Worm (Caenorhabditis elegans) whole organism, young adult: Measurements from ENCODE around the gene ugt-60.
A peak's percentile ranks its signal among the peaks of the same experiment; 100 is the strongest.

ENCODE experiments used
- B0336.3 ChIP-seq: fragments of 200-800 bp; sonication (Bioruptor generic); IDR thresholded peaks from 2 replicates; pipeline ENCODE4 v1.3.6; 2022; ENCODE audit warnings: missing genetic modification characterization, missing compliant biosample characterization
- D2030.7 ChIP-seq: fragments of 200-800 bp; sonication (Bioruptor generic); IDR thresholded peaks from 2 replicates; pipeline ENCODE4 v1.3.6; 2022; ENCODE audit warnings: missing genetic modification reagents, missing genetic modification characterization, missing compliant biosample characterization
- F22D6.2 ChIP-seq: sonication (generic microtip); optimal IDR thresholded peaks from 2 replicates; lab custom pipeline; 2016; ENCODE audit warnings: mild to moderate bottlenecking, missing genetic modification characterization, missing compliant biosample characterization
- F33H1.4 ChIP-seq: fragments of 200-800 bp; sonication (Bioruptor generic); IDR thresholded peaks from 2 replicates; pipeline ENCODE4 v1.3.6; 2022; ENCODE audit warnings: missing genetic modification reagents, missing genetic modification characterization, missing compliant biosample characterization
- F55B11.4 ChIP-seq: sonication (generic microtip); optimal IDR thresholded peaks from 2 replicates; lab custom pipeline; 2016; ENCODE audit warnings: missing compliant biosample characterization, missing genetic modification characterization, borderline replicate concordance; ENCODE audit not compliant: insufficient read depth
- F57C9.4 ChIP-seq: sonication (generic microtip); optimal IDR thresholded peaks from 2 replicates; lab custom pipeline; 2017; ENCODE audit warnings: mild to moderate bottlenecking, missing genetic modification characterization, missing compliant biosample characterization
- K11D2.4 ChIP-seq: fragments of 200-800 bp; sonication (Bioruptor generic); IDR thresholded peaks from 2 replicates; pipeline ENCODE4 v1.3.6; 2022; ENCODE audit warnings: missing genetic modification reagents, missing genetic modification characterization, missing compliant biosample characterization
- K12H6.12 ChIP-seq: fragments of 200-800 bp; sonication (Bioruptor generic); optimal IDR thresholded peaks from 2 replicates; lab custom pipeline; 2018; ENCODE audit warnings: mild to moderate bottlenecking, missing genetic modification characterization, missing compliant biosample characterization
- T07F8.4 ChIP-seq: sonication (generic microtip); optimal IDR thresholded peaks from 2 replicates; lab custom pipeline; 2016; ENCODE audit warnings: mild to moderate bottlenecking, missing genetic modification characterization, moderate library complexity, missing compliant biosample characterization
- T26A5.8 ChIP-seq: sonication (generic microtip); optimal IDR thresholded peaks from 2 replicates; lab custom pipeline; 2016; ENCODE audit warnings: missing genetic modification characterization, missing compliant biosample characterization
- Y53G8AR.9 ChIP-seq: fragments of 200-800 bp; sonication (Bioruptor generic); conservative IDR thresholded peaks from 2 replicates; pipeline ENCODE4 v1.3.6; 2022; ENCODE audit warnings: missing genetic modification reagents, missing genetic modification characterization, missing compliant biosample characterization
- ZK185.1 ChIP-seq: sonication (generic microtip); optimal IDR thresholded peaks from 2 replicates; lab custom pipeline; 2016; ENCODE audit warnings: mild to moderate bottlenecking, missing genetic modification characterization, missing compliant biosample characterization; ENCODE audit not compliant: poor library complexity, severe bottlenecking
- ama-1 ChIP-seq, 3 experiments: fragments of 150-350 bp in 1 of 3; sonication (generic microtip) in 2 of 3; optimal IDR thresholded peaks; 2 replicates each; lab custom pipeline; 2014 to 2018; ENCODE audit warnings: missing biosample characterization in 2 of 3, missing genetic modification characterization in 2 of 3, missing genetic modification reagents in 2 of 3
- attf-5 ChIP-seq: fragments of 200-800 bp; sonication (Bioruptor generic); optimal IDR thresholded peaks from 2 replicates; lab custom pipeline; 2018; ENCODE audit warnings: mild to moderate bottlenecking, missing genetic modification characterization, missing compliant biosample characterization
- cebp-1 ChIP-seq, 2 experiments: fragments of 200-800 bp in 1 of 2; sonication (Bioruptor generic) in 1 of 2; sonication (generic microtip) in 1 of 2; IDR thresholded peaks in 1 of 2; optimal IDR thresholded peaks in 1 of 2; 2 replicates each; pipeline versions ENCODE4 v1.3.6 to Lab custom; 2017 to 2022; ENCODE audit warnings: missing compliant biosample characterization in 2 of 2, missing genetic modification characterization in 2 of 2, mild to moderate bottlenecking in 1 of 2, missing genetic modification reagents in 1 of 2, moderate library complexity in 1 of 2
- ceh-27 ChIP-seq: fragments of 200-800 bp; sonication (Bioruptor generic); optimal IDR thresholded peaks from 2 replicates; lab custom pipeline; 2018; ENCODE audit warnings: mild to moderate bottlenecking, missing genetic modification characterization, moderate library complexity, missing compliant biosample characterization
- ceh-40 ChIP-seq: fragments of 200-800 bp; sonication (Bioruptor generic); IDR thresholded peaks from 2 replicates; pipeline ENCODE4 v1.3.6; 2022; ENCODE audit warnings: missing genetic modification characterization, missing compliant biosample characterization
- ceh-91 ChIP-seq: fragments of 200-800 bp; sonication (Bioruptor generic); IDR thresholded peaks from 2 replicates; pipeline ENCODE4 v1.3.6; 2022; ENCODE audit warnings: missing genetic modification reagents, missing genetic modification characterization, missing compliant biosample characterization
- die-1 ChIP-seq: sonication (generic microtip); optimal IDR thresholded peaks from 2 replicates; lab custom pipeline; 2016; ENCODE audit warnings: missing genotype, mild to moderate bottlenecking, missing genetic modification characterization, missing compliant biosample characterization
- dox-1 ChIP-seq: fragments of 200-800 bp; sonication (Bioruptor generic); IDR thresholded peaks from 2 replicates; pipeline ENCODE4 v1.3.6; 2022; ENCODE audit warnings: missing genetic modification reagents, missing genetic modification characterization, missing compliant biosample characterization
- ekl-4 ChIP-seq: fragments of 200-800 bp; sonication (Bioruptor generic); IDR thresholded peaks from 2 replicates; pipeline ENCODE4 v1.3.6; 2022; ENCODE audit warnings: missing genetic modification reagents, missing genetic modification characterization, missing compliant biosample characterization
- ets-4 ChIP-seq: fragments of 200-800 bp; sonication (Bioruptor generic); optimal IDR thresholded peaks from 2 replicates; lab custom pipeline; 2018; ENCODE audit warnings: mild to moderate bottlenecking, missing genetic modification characterization, missing compliant biosample characterization
- gei-17 ChIP-seq: fragments of 200-800 bp; sonication (Bioruptor generic); optimal IDR thresholded peaks from 2 replicates; lab custom pipeline; 2018; ENCODE audit warnings: mild to moderate bottlenecking, missing genetic modification characterization, missing compliant biosample characterization
- him-1 ChIP-seq: sonication (generic microtip); optimal IDR thresholded peaks from 2 replicates; lab custom pipeline; 2016; ENCODE audit warnings: missing genotype, missing genetic modification reagents, missing genetic modification characterization, missing compliant biosample characterization
- hmg-1.2 ChIP-seq: fragments of 200-800 bp; sonication (Bioruptor generic); IDR thresholded peaks from 2 replicates; pipeline ENCODE4 v1.3.6; 2022; ENCODE audit warnings: missing genetic modification reagents, missing genetic modification characterization, missing compliant biosample characterization
- let-607 ChIP-seq, 2 experiments: fragments of 200-800 bp in 1 of 2; sonication (Bioruptor generic) in 1 of 2; sonication (generic microtip) in 1 of 2; optimal IDR thresholded peaks; 2 replicates each; lab custom pipeline; 2016 to 2018; ENCODE audit warnings: mild to moderate bottlenecking in 2 of 2, missing compliant biosample characterization in 2 of 2, missing genetic modification characterization in 2 of 2, moderate library complexity in 2 of 2, missing genotype in 1 of 2
- lin-40 ChIP-seq: sonication (generic microtip); optimal IDR thresholded peaks from 2 replicates; lab custom pipeline; 2016; ENCODE audit warnings: missing genetic modification characterization, mild to moderate bottlenecking, missing compliant biosample characterization, missing genotype, missing genetic modification reagents
- madf-3 ChIP-seq: fragments of 200-800 bp; sonication (Bioruptor generic); IDR thresholded peaks from 2 replicates; pipeline ENCODE4 v1.3.6; 2022; ENCODE audit warnings: missing genetic modification reagents, missing genetic modification characterization, missing compliant biosample characterization
- mcd-1 ChIP-seq: fragments of 200-800 bp; sonication (Bioruptor generic); IDR thresholded peaks from 2 replicates; pipeline ENCODE4 v1.3.6; 2022; ENCODE audit warnings: missing genetic modification reagents, missing genetic modification characterization, missing compliant biosample characterization
- nfyb-1 ChIP-seq: fragments of 200-800 bp; sonication (Bioruptor generic); IDR thresholded peaks from 2 replicates; pipeline ENCODE4 v1.3.6; 2022; ENCODE audit warnings: missing genetic modification reagents, missing genetic modification characterization, missing compliant biosample characterization
- nhr-80 ChIP-seq: sonication (generic microtip); optimal IDR thresholded peaks from 2 replicates; lab custom pipeline; 2016; ENCODE audit warnings: missing genetic modification characterization, missing compliant biosample characterization
- nhr-90 ChIP-seq: sonication (generic microtip); optimal IDR thresholded peaks from 2 replicates; lab custom pipeline; 2016; ENCODE audit warnings: missing genotype, mild to moderate bottlenecking, missing genetic modification characterization, missing compliant biosample characterization
- snpc-4 ChIP-seq, 5 experiments: fragments of 150-350 bp in 1 of 5; sonication (generic microtip) in 4 of 5; optimal IDR thresholded peaks; 2 replicates each; lab custom pipeline; 2014 to 2018; ENCODE audit warnings: missing genetic modification characterization in 5 of 5, missing biosample characterization in 3 of 5, antibody characterized with exemption in 2 of 5, mild to moderate bottlenecking in 2 of 5, missing compliant biosample characterization in 2 of 5, missing genotype in 2 of 5, moderate library complexity in 2 of 5, missing genetic modification reagents in 1 of 5
- tlf-1 ChIP-seq: fragments of 200-800 bp; sonication (Bioruptor generic); optimal IDR thresholded peaks from 2 replicates; lab custom pipeline; 2018; ENCODE audit warnings: mild to moderate bottlenecking, missing genetic modification characterization, missing compliant biosample characterization
- unc-130 ChIP-seq: sonication (generic microtip); optimal IDR thresholded peaks from 2 replicates; lab custom pipeline; 2016; ENCODE audit warnings: missing genetic modification reagents, missing genetic modification characterization, missing compliant biosample characterization
- zfh-2 ChIP-seq: fragments of 200-800 bp; sonication (Bioruptor generic); conservative IDR thresholded peaks from 2 replicates; pipeline ENCODE4 v1.3.6; 2022; ENCODE audit warnings: missing genetic modification reagents, missing genetic modification characterization, missing compliant biosample characterization
- ztf-22 ChIP-seq: fragments of 200-800 bp; sonication (Bioruptor generic); optimal IDR thresholded peaks from 2 replicates; lab custom pipeline; 2018; ENCODE audit warnings: mild to moderate bottlenecking, missing genetic modification characterization, moderate library complexity, missing compliant biosample characterization
- ztf-25 ChIP-seq: fragments of 200-800 bp; sonication (Bioruptor generic); IDR thresholded peaks from 2 replicates; pipeline ENCODE4 v1.3.6; 2022; ENCODE audit warnings: missing genetic modification reagents, missing genetic modification characterization, missing compliant biosample characterization

ugt-60 gene

DNA sequence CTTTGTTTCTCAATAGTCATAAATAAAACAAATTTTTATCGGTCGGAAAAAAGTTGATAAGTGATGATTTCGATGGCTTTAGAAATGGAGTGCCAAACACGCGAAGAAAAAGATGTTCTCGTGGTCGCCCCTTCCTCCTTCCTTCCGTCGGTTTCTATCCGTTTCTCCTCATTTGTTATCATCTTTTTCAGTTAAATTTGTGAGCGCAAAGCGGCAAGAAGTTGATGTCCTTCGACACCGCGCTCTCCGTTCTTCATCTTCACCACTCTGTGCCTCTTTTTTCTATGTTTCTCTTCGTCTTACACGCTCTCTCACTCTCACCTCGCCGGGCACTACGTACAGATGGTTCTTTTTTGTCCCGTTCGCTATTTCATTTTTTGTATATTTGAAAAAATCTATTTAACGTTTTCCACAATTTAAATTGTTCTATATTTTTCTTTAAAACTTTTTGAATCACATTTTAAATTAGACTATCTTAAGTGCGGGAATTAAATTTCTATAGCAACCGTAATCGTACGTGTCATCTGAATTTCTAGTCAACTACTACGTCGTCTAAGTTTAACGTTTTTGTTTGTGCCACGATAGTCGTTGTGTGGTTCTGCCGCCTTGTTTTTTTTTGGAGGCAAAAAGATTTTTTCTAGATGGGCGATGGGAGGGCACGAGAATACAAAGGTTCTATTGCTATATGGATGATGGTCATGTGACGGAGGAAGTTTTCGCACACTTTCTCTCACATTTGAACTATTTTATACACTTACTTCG is 20.0 kb upstream of the ugt-60 start:
- no peak for TF ChIP-seq cebp-1 (GFP tag; IDR thresholded peaks at IDR 0.05; lab: Robert Waterston, UW)
- peak; percentile 1 for TF ChIP-seq cebp-1 (tag; optimal IDR thresholded peaks at IDR 0.05; lab: Kevin White, UChicago)
- peak; percentile 2 for TF ChIP-seq K12H6.12 (tag; lab: Kevin White, UChicago)
- no peak for TF ChIP-seq F55B11.4
- no peak for TF ChIP-seq T07F8.4 (tag; lab: Kevin White, UChicago)
- no peak for TF ChIP-seq F33H1.4 (GFP tag; lab: Robert Waterston, UW)
- TF ChIP-seq zfh-2, result 0 out of 2 replicates have a peak, but pooled peaks have one; percentile 27
- TF ChIP-seq nhr-80, result peak; percentile 32
- no peak for TF ChIP-seq D2030.7 (GFP tag; lab: Robert Waterston, UW)
- TF ChIP-seq him-1 (tag; lab: Kevin White, UChicago), result no peak
- TF ChIP-seq ztf-22 (GFP tag; lab: Kevin White, UChicago), result no peak
- peak; percentile 53; the same call in 1 of the 2 replicates for TF ChIP-seq hmg-1.2 (GFP tag; lab: Robert Waterston, UW)

DNA sequence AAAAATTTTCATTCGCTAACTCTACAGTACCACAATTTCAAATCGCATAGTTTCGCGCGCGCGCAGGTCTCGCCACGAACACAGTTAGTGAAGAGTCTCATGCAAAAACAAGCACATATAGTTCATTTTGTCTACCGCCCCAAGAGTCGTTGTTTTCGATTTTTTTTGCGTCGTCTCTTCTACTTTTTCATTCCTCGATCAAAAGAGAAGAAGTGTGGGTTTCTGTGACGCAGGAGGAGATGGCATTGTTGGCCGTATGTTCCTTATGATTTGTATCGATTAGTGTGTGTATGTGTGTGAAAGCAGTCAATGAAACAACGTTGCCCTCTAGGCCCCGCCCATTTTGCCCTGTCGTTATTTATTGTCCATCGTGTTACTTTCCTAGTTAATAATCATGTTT is 19.0 kb upstream of the ugt-60 start:
- TF ChIP-seq nhr-80 (no peak), mcd-1 (no peak), madf-3 (GFP tag; lab: Robert Waterston, UW) (no peak), nfyb-1 (GFP tag; lab: Robert Waterston, UW) (no peak), ztf-25 (no peak), ekl-4 (GFP tag; lab: Robert Waterston, UW) (no peak), dox-1 (GFP tag; lab: Robert Waterston, UW) (no peak), gei-17 (no peak), die-1 (tag; lab: Kevin White, UChicago) (no peak)

DNA sequence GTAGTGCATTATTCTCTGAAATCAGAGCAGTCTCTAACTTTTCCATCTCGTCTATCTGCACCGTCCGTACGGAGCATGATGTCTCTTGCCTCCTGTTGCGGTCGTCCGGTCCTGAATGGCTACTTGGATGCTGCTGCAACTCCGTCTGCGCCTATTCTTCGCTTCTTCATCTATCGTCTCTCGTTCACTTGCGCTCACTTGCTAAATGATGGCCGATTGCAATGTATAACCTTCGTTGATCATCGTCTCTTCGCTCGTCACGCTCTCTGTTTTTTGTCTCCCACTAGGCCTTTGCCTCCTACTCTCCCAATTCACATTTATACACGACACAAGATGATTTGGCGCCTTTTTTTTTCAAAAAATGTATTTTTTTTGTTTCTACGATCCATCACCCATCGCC is 18.5 kb upstream of the ugt-60 start:
- TF ChIP-seq ets-4, result peak; percentile 4
- TF ChIP-seq K12H6.12 (tag; lab: Kevin White, UChicago), result peak; percentile 12
- 0 out of 2 replicates have a peak, but pooled peaks have one; percentile 16 for TF ChIP-seq ekl-4 (GFP tag; lab: Robert Waterston, UW)
- no peak for TF ChIP-seq cebp-1 (GFP tag; IDR thresholded peaks at IDR 0.05; lab: Robert Waterston, UW)
- peak; percentile 58 for TF ChIP-seq cebp-1 (tag; optimal IDR thresholded peaks at IDR 0.05; lab: Kevin White, UChicago)
- 0 out of 2 replicates have a peak, but pooled peaks have one; percentile 38 for TF ChIP-seq mcd-1
- TF ChIP-seq F57C9.4, result no peak
- no peak for TF ChIP-seq snpc-4 (GFP tag; optimal IDR thresholded peaks at IDR 0.05; lab: Kevin White, UChicago)
- TF ChIP-seq snpc-4 (tag; optimal IDR thresholded peaks at IDR 0.05; lab: Kevin White, UChicago), result peak in 2 of 4 experiments; percentile 28 to 56
- no peak for TF ChIP-seq nhr-90 (tag; lab: Kevin White, UChicago)
- peak; percentile 38 for TF ChIP-seq attf-5
- no peak for TF ChIP-seq T26A5.8 (tag; lab: Kevin White, UChicago)
- TF ChIP-seq hmg-1.2 (GFP tag; lab: Robert Waterston, UW), result peak; percentile 56; the same call in 1 of the 2 replicates
- peak; percentile 5 for TF ChIP-seq ceh-27
- TF ChIP-seq Y53G8AR.9, result 0 out of 2 replicates have a peak, but pooled peaks have one; percentile 35
- peak; percentile 42; the same call in 1 of the 2 replicates for TF ChIP-seq B0336.3 (GFP tag; lab: Robert Waterston, UW)
- TF ChIP-seq let-607 (tag; optimal IDR thresholded peaks at IDR 0.05; lab: Kevin White, UChicago), result no peak
- no peak for TF ChIP-seq ceh-91
- peak; percentile 26 for TF ChIP-seq lin-40
- no peak for TF ChIP-seq ceh-40 (GFP tag; lab: Robert Waterston, UW)
- 0 out of 2 replicates have a peak, but pooled peaks have one; percentile 10 for TF ChIP-seq K11D2.4 (GFP tag; lab: Robert Waterston, UW)
- TF ChIP-seq F22D6.2 (tag; lab: Kevin White, UChicago), result no peak
- TF ChIP-seq ama-1 (optimal IDR thresholded peaks at IDR 0.05; lab: Kevin White, UChicago), result no peak
- TF ChIP-seq ama-1 (GFP tag; optimal IDR thresholded peaks at IDR 0.05; lab: Kevin White, UChicago), result no peak
- TF ChIP-seq ZK185.1, result no peak
- peak; percentile 97 for TF ChIP-seq nhr-80
- no peak for TF ChIP-seq unc-130 (GFP tag; lab: Kevin White, UChicago)
- no peak for TF ChIP-seq tlf-1
- TF ChIP-seq dox-1 (GFP tag; lab: Robert Waterston, UW), result peak; percentile 78
- no peak for TF ChIP-seq die-1 (tag; lab: Kevin White, UChicago)
